Worm (Caenorhabditis elegans): Measurements from ENCODE around the gene srt-48.

DNA sequence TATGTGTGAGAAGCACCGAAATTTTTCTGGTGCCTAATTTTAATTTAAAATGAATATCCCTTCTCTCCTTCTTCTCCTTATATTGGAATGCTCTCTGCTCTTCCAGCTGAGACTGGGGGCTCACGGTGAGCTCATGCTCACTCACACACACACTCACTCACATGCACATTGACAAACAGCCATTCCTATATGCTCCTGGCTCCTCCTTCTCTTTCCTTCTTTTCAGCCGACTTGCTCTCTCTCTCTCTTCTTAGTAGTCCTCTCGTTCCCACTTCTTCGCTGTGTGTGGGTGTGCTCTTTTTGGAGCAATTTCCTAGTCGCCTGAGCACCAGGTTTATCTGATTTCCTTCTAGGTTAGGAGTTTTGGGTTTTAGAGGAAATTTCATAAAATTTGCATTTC lies 47.8 kb downstream of the srt-48 start:
- TF ChIP-seq mep-1 (tag; optimal IDR thresholded peaks at IDR 0.05): no peak
- TF ChIP-seq hlh-1 (tag; optimal IDR thresholded peaks at IDR 0.05): no peak
- TF ChIP-seq sem-2 (GFP tag; optimal IDR thresholded peaks at IDR 0.05): no peak
- TF ChIP-seq nhr-76 (tag; optimal IDR thresholded peaks at IDR 0.05): no peak
- no peak for TF ChIP-seq pha-4 (tag; optimal IDR thresholded peaks at IDR 0.05)
- TF ChIP-seq mls-2 (tag; optimal IDR thresholded peaks at IDR 0.05): peak; percentile 43
- no peak for TF ChIP-seq lin-13 (tag; optimal IDR thresholded peaks at IDR 0.05)
- TF ChIP-seq ztf-11 (tag; optimal IDR thresholded peaks at IDR 0.05): no peak
- no peak for TF ChIP-seq nhr-28 (tag; optimal IDR thresholded peaks at IDR 0.05)
- TF ChIP-seq nhr-12 (tag; optimal IDR thresholded peaks at IDR 0.05): no peak
- no peak for TF ChIP-seq unc-62 (GFP tag; optimal IDR thresholded peaks at IDR 0.05)
- no peak for TF ChIP-seq sptf-1 (tag; optimal IDR thresholded peaks at IDR 0.05)
- no peak for TF ChIP-seq elt-3 (tag; optimal IDR thresholded peaks at IDR 0.05)
- no peak for TF ChIP-seq snpc-4 (tag; optimal IDR thresholded peaks at IDR 0.05)

Data from whole organism, mixed stage, embryonic.